Worm (Caenorhabditis elegans): ENCODE results near the gene F13H8.11.

ce11 chrII:6263685-6264084 lies 3.9 kb upstream of the F13H8.11 start, which contains the start of gene F13H8.3:
- TF ChIP-seq W03F9.2 (tag; optimal IDR thresholded peaks at IDR 0.05) (no peak), dao-5 (tag; optimal IDR thresholded peaks at IDR 0.05) (no peak), him-1 (tag; optimal IDR thresholded peaks at IDR 0.05) (no peak)
